Worm (Caenorhabditis elegans) whole organism, L3 larva: ENCODE data around the gene pmp-1.

Source experiments
- R02D3.7 ChIP-seq: fragments of 150-350 bp; optimal IDR thresholded peaks from 2 replicates; lab custom pipeline; 2014; ENCODE audit warnings: missing biosample characterization, missing genetic modification characterization
- aly-2 ChIP-seq: fragments of 150-350 bp; optimal IDR thresholded peaks from 2 replicates; lab custom pipeline; 2014; ENCODE audit warnings: missing biosample characterization, missing genetic modification characterization
- ama-1 ChIP-seq: fragments of 150-350 bp; optimal IDR thresholded peaks from 2 replicates; lab custom pipeline; 2018
- ceh-16 ChIP-seq: sonication (generic microtip); optimal IDR thresholded peaks from 2 replicates; lab custom pipeline; 2017; ENCODE audit warnings: missing biosample characterization, missing genetic modification characterization
- ceh-28 ChIP-seq: fragments of 150-350 bp; optimal IDR thresholded peaks from 2 replicates; lab custom pipeline; 2014; ENCODE audit warnings: missing biosample characterization, missing genetic modification reagents, missing genetic modification characterization
- ceh-9 ChIP-seq: sonication (generic microtip); optimal IDR thresholded peaks from 2 replicates; lab custom pipeline; 2018; ENCODE audit warnings: missing biosample characterization, missing genetic modification characterization
- egl-27 ChIP-seq: sonication (generic microtip); optimal IDR thresholded peaks from 4 replicates; lab custom pipeline; 2017; ENCODE audit warnings: missing biosample characterization, missing genetic modification reagents, missing genetic modification characterization
- egl-5 ChIP-seq: fragments of 150-350 bp; optimal IDR thresholded peaks from 2 replicates; lab custom pipeline; 2017; ENCODE audit warnings: missing biosample characterization, missing genetic modification reagents, missing genetic modification characterization, inconsistent platforms
- elt-1 ChIP-seq: fragments of 150-350 bp; optimal IDR thresholded peaks from 2 replicates; lab custom pipeline; 2014; ENCODE audit warnings: missing biosample characterization, missing genetic modification characterization
- elt-2 ChIP-seq: sonication (generic microtip); optimal IDR thresholded peaks from 2 replicates; lab custom pipeline; 2016; ENCODE audit warnings: missing genetic modification reagents, mild to moderate bottlenecking, missing genetic modification characterization, missing compliant biosample characterization
- elt-3 ChIP-seq, 3 experiments: fragments of 150-350 bp in 1 of 3; sonication (generic microtip) in 2 of 3; optimal IDR thresholded peaks; 2 replicates in 2 of 3; 4 replicates in 1 of 3; lab custom pipeline; 2014 to 2017; ENCODE audit warnings: missing biosample characterization in 3 of 3, missing genetic modification characterization in 3 of 3
- fkh-10 ChIP-seq: sonication (generic microtip); optimal IDR thresholded peaks from 2 replicates; lab custom pipeline; 2017; ENCODE audit warnings: missing biosample characterization, missing genetic modification reagents, missing genetic modification characterization
- fos-1 ChIP-seq: fragments of 150-350 bp; optimal IDR thresholded peaks from 2 replicates; lab custom pipeline; 2014; ENCODE audit warnings: missing biosample characterization, missing genetic modification characterization
- jun-1 ChIP-seq: fragments of 150-350 bp; optimal IDR thresholded peaks from 2 replicates; lab custom pipeline; 2014; ENCODE audit warnings: missing biosample characterization, missing genetic modification reagents, missing genetic modification characterization
- lin-15B ChIP-seq: fragments of 150-350 bp; optimal IDR thresholded peaks from 2 replicates; lab custom pipeline; 2014; ENCODE audit warnings: missing biosample characterization, missing genetic modification characterization
- lin-39 ChIP-seq: fragments of 150-350 bp; optimal IDR thresholded peaks from 2 replicates; lab custom pipeline; 2018; ENCODE audit warnings: missing biosample characterization, missing genetic modification reagents, missing genetic modification characterization
- lsy-12 ChIP-seq: sonication (generic microtip); optimal IDR thresholded peaks from 2 replicates; lab custom pipeline; 2016; ENCODE audit warnings: mild to moderate bottlenecking, missing genetic modification characterization, missing compliant biosample characterization
- mml-1 ChIP-seq: fragments of 150-350 bp; sonication (generic microtip); optimal IDR thresholded peaks from 3 replicates; lab custom pipeline; 2014; ENCODE audit warnings: missing biosample characterization, missing genetic modification characterization
- nfya-1 ChIP-seq: sonication (generic microtip); optimal IDR thresholded peaks from 2 replicates; lab custom pipeline; 2017; ENCODE audit warnings: missing genetic modification characterization, mild to moderate bottlenecking, missing compliant biosample characterization, antibody characterized with exemption, moderate library complexity; ENCODE audit not compliant: insufficient read depth
- nhr-11 ChIP-seq: fragments of 150-350 bp; optimal IDR thresholded peaks from 2 replicates; lab custom pipeline; 2014; ENCODE audit warnings: missing biosample characterization, missing genetic modification characterization
- nhr-12 ChIP-seq: fragments of 150-350 bp; optimal IDR thresholded peaks from 2 replicates; lab custom pipeline; 2014; ENCODE audit warnings: missing biosample characterization, missing genetic modification characterization
- nhr-237 ChIP-seq: fragments of 150-350 bp; optimal IDR thresholded peaks from 2 replicates; lab custom pipeline; 2014; ENCODE audit warnings: missing biosample characterization, missing genetic modification characterization
- nhr-28 ChIP-seq: fragments of 150-350 bp; optimal IDR thresholded peaks from 2 replicates; lab custom pipeline; 2014; ENCODE audit warnings: missing biosample characterization, missing genetic modification characterization
- nhr-43 ChIP-seq: sonication (generic microtip); optimal IDR thresholded peaks from 2 replicates; lab custom pipeline; 2016; ENCODE audit warnings: mild to moderate bottlenecking, missing genetic modification characterization, missing compliant biosample characterization; ENCODE audit not compliant: poor library complexity, severe bottlenecking
- nhr-67 ChIP-seq: fragments of 150-350 bp; optimal IDR thresholded peaks from 2 replicates; lab custom pipeline; 2014; ENCODE audit warnings: missing biosample characterization, missing genetic modification characterization
- nhr-76 ChIP-seq: fragments of 150-350 bp; sonication (generic microtip); optimal IDR thresholded peaks from 5 replicates; lab custom pipeline; 2014; ENCODE audit warnings: missing biosample characterization, missing genetic modification characterization
- nhr-77 ChIP-seq: fragments of 150-350 bp; optimal IDR thresholded peaks from 2 replicates; lab custom pipeline; 2014; ENCODE audit warnings: missing biosample characterization, missing genetic modification characterization
- skn-1 ChIP-seq: fragments of 150-350 bp; optimal IDR thresholded peaks from 2 replicates; lab custom pipeline; 2014; ENCODE audit warnings: missing biosample characterization, missing genetic modification characterization
- snpc-4 ChIP-seq: fragments of 150-350 bp; optimal IDR thresholded peaks from 2 replicates; lab custom pipeline; 2014; ENCODE audit warnings: missing biosample characterization, missing genetic modification characterization
- tbx-2 ChIP-seq: sonication (generic microtip); optimal IDR thresholded peaks from 2 replicates; lab custom pipeline; 2016; ENCODE audit warnings: mild to moderate bottlenecking, missing genetic modification characterization, missing compliant biosample characterization
- zag-1 ChIP-seq: fragments of 150-350 bp; optimal IDR thresholded peaks from 2 replicates; lab custom pipeline; 2014; ENCODE audit warnings: missing biosample characterization, missing genetic modification characterization
- ztf-11 ChIP-seq: fragments of 150-350 bp; optimal IDR thresholded peaks from 2 replicates; lab custom pipeline; 2014; ENCODE audit warnings: missing biosample characterization, missing genetic modification characterization
- ztf-4 ChIP-seq: fragments of 150-350 bp; optimal IDR thresholded peaks from 2 replicates; lab custom pipeline; 2014; ENCODE audit warnings: missing biosample characterization, missing genetic modification characterization

The pmp-1 gene

DNA sequence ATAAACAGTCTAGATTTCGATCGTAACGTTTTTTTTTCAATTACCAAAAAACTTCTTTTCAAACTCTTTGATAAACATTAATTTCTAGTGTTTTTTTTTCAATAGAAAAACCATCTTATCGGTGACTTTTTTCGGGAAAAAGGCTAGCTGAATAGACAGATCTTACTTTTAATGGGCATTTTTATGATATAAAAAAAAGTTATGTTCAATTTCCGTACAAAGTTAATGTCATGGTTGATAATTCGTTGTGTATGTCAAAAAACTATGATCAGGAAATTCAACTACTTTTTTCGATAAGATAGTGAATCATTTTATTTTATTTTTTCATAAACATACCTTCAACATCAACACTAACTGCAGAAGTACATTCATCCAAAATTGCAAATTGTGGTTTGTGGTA is 1.0 kb upstream of the pmp-1 start:
- peak; percentile 64 for TF ChIP-seq elt-2 (tag; lab: Kevin White, UChicago)
- TF ChIP-seq R02D3.7 (tag; lab: Kevin White, UChicago) = no peak
- no peak for TF ChIP-seq nhr-12 (tag; lab: Kevin White, UChicago)
- TF ChIP-seq, all 47 proteins: peak for 1

DNA sequence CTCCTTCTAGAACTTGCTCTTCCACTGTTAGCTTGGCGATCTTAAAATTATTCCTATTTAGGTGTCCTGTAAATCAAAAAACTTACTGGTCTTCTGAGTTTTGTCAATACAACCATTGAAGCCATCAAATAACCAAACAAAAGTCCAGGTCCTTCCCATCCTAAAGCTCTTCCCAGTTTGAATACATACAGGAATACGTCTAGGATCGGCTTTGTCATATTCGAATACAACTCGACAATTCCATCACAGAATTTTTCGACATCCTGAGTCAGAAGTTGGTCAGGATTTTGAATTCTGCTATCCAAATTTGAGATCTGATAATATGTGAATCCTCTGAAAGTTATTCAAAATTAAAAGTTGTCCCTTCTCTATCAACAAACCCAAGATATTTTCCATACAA is 1.2 kb downstream of the pmp-1 start:
- no peak for TF ChIP-seq aly-2 (tag; lab: Kevin White, UChicago)
- TF ChIP-seq nhr-77 = no peak
- TF ChIP-seq elt-3 (tag; optimal IDR thresholded peaks at IDR 0.05; lab: Kevin White, UChicago) = no peak
- no peak for TF ChIP-seq nhr-237 (tag; lab: Kevin White, UChicago)
- TF ChIP-seq elt-1 (tag; lab: Kevin White, UChicago) = no peak
- TF ChIP-seq nhr-67 = no peak
- no peak for TF ChIP-seq zag-1
- no peak for TF ChIP-seq lsy-12 (tag; lab: Kevin White, UChicago)
- no peak for TF ChIP-seq mml-1 (tag; lab: Kevin White, UChicago)
- no peak for TF ChIP-seq nfya-1 (tag; lab: Kevin White, UChicago)
- no peak for TF ChIP-seq nhr-43 (tag; lab: Kevin White, UChicago)
- TF ChIP-seq lin-39 (tag; lab: Kevin White, UChicago) = no peak
- TF ChIP-seq fkh-10 (GFP tag; lab: Kevin White, UChicago) = no peak
- no peak for TF ChIP-seq ceh-28 (tag; lab: Kevin White, UChicago)
- no peak for TF ChIP-seq nhr-11 (tag; lab: Kevin White, UChicago)
- no peak for TF ChIP-seq nhr-28 (tag; lab: Kevin White, UChicago)
- TF ChIP-seq egl-27 (tag; lab: Kevin White, UChicago) = no peak
- TF ChIP-seq ceh-9 (tag; lab: Kevin White, UChicago) = no peak
- no peak for TF ChIP-seq nhr-76 (tag; lab: Kevin White, UChicago)
- no peak for TF ChIP-seq fos-1 (tag; lab: Kevin White, UChicago)
- TF ChIP-seq, all 47 proteins: peak for 0

DNA sequence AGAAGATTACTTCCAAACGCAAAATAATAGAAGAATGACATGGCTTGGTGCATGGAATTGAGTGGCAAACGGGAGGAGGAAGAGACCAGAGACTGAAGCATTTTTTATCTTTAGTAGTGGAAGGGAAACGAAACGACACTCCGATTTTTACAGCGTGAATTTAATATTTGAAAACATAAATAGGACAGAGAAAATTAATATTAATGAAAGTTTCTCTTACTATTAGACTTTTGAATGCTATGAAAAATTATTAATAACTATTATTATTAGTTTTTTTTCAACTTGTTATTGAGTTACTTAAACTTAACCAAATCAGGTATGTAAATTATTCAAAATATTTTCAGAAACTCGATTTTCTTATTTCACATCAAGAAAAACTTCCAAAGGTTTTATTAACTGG is 3.5 kb downstream of the pmp-1 start, which contains the start of gene C44B7.7:
C44B7.7 (minus strand) TSS at position 101 of the 400 bp plus-strand sequence.
- TF ChIP-seq ceh-16 (tag; lab: Kevin White, UChicago) (no peak), snpc-4 (no peak), skn-1 (tag; lab: Kevin White, UChicago) (no peak)

DNA sequence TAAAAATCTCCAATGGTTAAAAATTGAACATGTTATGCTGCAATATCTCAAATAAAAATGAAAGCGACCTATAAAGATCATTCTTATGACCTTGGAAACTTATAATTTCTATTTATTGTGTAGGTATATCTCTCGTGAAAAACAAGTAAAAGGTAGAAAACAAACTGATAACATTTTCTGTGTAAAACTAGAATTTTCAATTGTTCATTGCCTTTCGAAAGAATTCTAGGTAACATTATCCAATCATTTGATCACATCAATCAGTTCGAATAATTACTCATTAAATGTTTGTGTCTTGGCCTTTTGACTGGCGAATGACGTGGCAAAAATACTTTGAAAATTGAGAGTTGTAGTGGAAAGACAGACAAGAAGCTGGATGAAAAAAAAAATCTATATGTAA is 5.7 kb downstream of the pmp-1 start:
- TF ChIP-seq jun-1 (tag; lab: Kevin White, UChicago) = no peak
- no peak for TF ChIP-seq lin-15B (tag; lab: Kevin White, UChicago)
- TF ChIP-seq nfya-1 (tag; lab: Kevin White, UChicago) = no peak
- no peak for TF ChIP-seq nhr-11 (tag; lab: Kevin White, UChicago)
- no peak for TF ChIP-seq ama-1 (lab: Kevin White, UChicago)
- TF ChIP-seq egl-5 (tag; lab: Kevin White, UChicago) = no peak
- no peak for TF ChIP-seq nhr-67
- no peak for TF ChIP-seq fkh-10 (GFP tag; lab: Kevin White, UChicago)
- no peak for TF ChIP-seq zag-1
- no peak for TF ChIP-seq nhr-237 (tag; lab: Kevin White, UChicago)
- no peak for TF ChIP-seq skn-1 (tag; lab: Kevin White, UChicago)
- TF ChIP-seq nhr-76 (tag; lab: Kevin White, UChicago) = no peak
- no peak for TF ChIP-seq tbx-2 (tag; lab: Kevin White, UChicago)
- TF ChIP-seq nhr-12 (tag; lab: Kevin White, UChicago) = no peak

DNA sequence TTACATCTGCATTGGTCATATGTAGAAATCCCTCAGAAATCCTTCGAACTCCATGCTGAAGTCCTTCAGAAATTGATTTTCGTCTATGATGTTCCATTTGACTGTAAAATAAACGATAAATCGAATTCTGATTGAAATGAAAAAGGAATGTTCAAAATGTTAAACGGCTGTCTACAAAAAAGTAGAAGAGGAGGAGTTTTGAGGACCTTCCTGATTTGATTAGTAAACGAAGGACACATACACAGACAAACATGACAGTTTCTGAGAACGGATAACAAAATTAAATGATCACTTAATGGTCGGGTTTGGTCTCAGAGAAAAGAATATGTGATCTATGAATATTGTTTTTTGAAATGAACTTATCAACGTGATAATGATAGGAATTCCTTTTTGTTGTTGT is 6.6 kb downstream of the pmp-1 start, which contains the start of gene slc-36.5:
slc-36.5 (minus strand) TSS at position 101 of the 400 bp plus-strand sequence.
- TF ChIP-seq elt-3 (tag; optimal IDR thresholded peaks at IDR 0.05; lab: Kevin White, UChicago) (no peak), aly-2 (tag; lab: Kevin White, UChicago) (no peak), ztf-11 (tag; lab: Kevin White, UChicago) (no peak), nhr-28 (tag; lab: Kevin White, UChicago) (no peak)
- TF ChIP-seq, all 47 proteins: peak for 0

DNA sequence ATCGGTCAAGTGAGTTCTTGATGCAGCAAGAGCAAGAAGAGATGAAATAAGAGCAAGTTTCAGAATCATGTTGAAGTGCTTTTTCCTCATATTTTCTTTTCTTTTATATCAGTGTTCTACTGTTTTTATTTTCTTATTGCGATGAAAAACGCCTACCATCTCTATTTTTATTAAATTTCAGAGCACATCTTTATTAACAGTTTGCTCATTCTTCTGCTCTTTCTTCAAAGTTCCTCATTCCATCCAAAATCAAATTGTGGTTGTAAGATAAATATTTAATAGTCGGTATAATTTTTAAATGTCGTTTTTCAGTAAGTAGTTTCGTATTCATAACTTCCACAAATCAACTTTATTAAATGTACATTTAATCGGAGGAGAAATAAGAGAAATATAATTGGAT is 11.1 kb downstream of the pmp-1 start, which contains the start of gene C44B7.5:
C44B7.5 (minus strand) TSS at position 101 of the 400 bp plus-strand sequence.
- no peak for TF ChIP-seq tbx-2 (tag; lab: Kevin White, UChicago)
- TF ChIP-seq lin-15B (tag; lab: Kevin White, UChicago) = no peak
- TF ChIP-seq nhr-12 (tag; lab: Kevin White, UChicago) = no peak
- TF ChIP-seq zag-1 = no peak
- no peak for TF ChIP-seq fos-1 (tag; lab: Kevin White, UChicago)
- TF ChIP-seq nhr-237 (tag; lab: Kevin White, UChicago) = no peak
- TF ChIP-seq ceh-28 (tag; lab: Kevin White, UChicago) = no peak
- no peak for TF ChIP-seq elt-1 (tag; lab: Kevin White, UChicago)
- no peak for TF ChIP-seq nhr-67
- no peak for TF ChIP-seq aly-2 (tag; lab: Kevin White, UChicago)
- TF ChIP-seq ztf-4 (tag; lab: Kevin White, UChicago) = no peak
- no peak for TF ChIP-seq fkh-10 (GFP tag; lab: Kevin White, UChicago)
- no peak for TF ChIP-seq ceh-9 (tag; lab: Kevin White, UChicago)
- no peak for TF ChIP-seq ama-1 (lab: Kevin White, UChicago)
- no peak for TF ChIP-seq mml-1 (tag; lab: Kevin White, UChicago)
- no peak for TF ChIP-seq ceh-16 (tag; lab: Kevin White, UChicago)
- TF ChIP-seq ztf-11 (tag; lab: Kevin White, UChicago) = no peak
